Worm (Caenorhabditis elegans): ENCODE data around the gene F01G10.4.

Gene F01G10.4

DNA sequence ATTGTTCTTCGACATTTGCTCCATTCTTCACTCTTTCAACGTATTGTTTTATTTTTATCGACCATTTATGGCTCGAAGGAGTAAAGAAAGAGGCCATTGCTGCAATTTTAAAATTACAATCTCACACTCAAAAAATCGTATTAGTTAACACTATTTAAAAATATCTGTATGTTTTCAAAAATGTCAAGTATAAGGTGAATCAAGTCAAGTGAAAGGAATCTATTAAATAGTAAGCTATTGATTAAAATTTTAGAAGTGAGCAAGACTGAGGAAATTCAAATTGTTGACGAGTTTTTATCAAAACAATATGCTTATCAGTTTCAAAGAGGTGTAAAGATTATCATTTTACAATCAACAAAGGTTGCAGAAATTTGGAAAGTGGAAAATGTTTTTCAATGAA is at the start of gene F01G10.4:
Gene F01G10.4 (minus strand): TSS at position 101 of the 400 bp plus-strand sequence.
- no peak for TF ChIP-seq nhr-84 (tag; optimal IDR thresholded peaks at IDR 0.05)
- TF ChIP-seq nhr-76 (tag; optimal IDR thresholded peaks at IDR 0.05): no peak
- TF ChIP-seq ama-1 (optimal IDR thresholded peaks at IDR 0.05): no peak
- TF ChIP-seq efl-1 (optimal IDR thresholded peaks at IDR 0.05): no peak
- TF ChIP-seq efl-1 (GFP tag; optimal IDR thresholded peaks at IDR 0.05 in 1 of 2): no peak
- TF ChIP-seq pqm-1 (tag; optimal IDR thresholded peaks at IDR 0.05): no peak
- TF ChIP-seq sup-37 (GFP tag; optimal IDR thresholded peaks at IDR 0.05): no peak
- no peak for TF ChIP-seq elt-3 (tag; optimal IDR thresholded peaks at IDR 0.05)
- no peak for TF ChIP-seq isw-1 (GFP tag; IDR thresholded peaks at IDR 0.05)
- TF ChIP-seq vab-15 (tag; optimal IDR thresholded peaks at IDR 0.05): no peak
- no peak for TF ChIP-seq fkh-4 (tag; optimal IDR thresholded peaks at IDR 0.05; ENCODE audit: borderline replicate concordance)
- no peak for TF ChIP-seq rnt-1 (tag; optimal IDR thresholded peaks at IDR 0.05)
- no peak for TF ChIP-seq pax-3 (tag; optimal IDR thresholded peaks at IDR 0.05)
- no peak for TF ChIP-seq hlh-17 (GFP tag; optimal IDR thresholded peaks at IDR 0.05; ENCODE audit: borderline replicate concordance)
- TF ChIP-seq egl-27 (tag; optimal IDR thresholded peaks at IDR 0.05): no peak
- TF ChIP-seq egl-13 (tag; optimal IDR thresholded peaks at IDR 0.05): no peak
- TF ChIP-seq tbx-2 (tag; optimal IDR thresholded peaks at IDR 0.05): no peak
- TF ChIP-seq pag-3 (tag; optimal IDR thresholded peaks at IDR 0.05; ENCODE audit: borderline replicate concordance, insufficient read depth): no peak
- TF ChIP-seq ces-1 (GFP tag; optimal IDR thresholded peaks at IDR 0.05): no peak
- no peak for TF ChIP-seq dpl-1 (GFP tag; optimal IDR thresholded peaks at IDR 0.05)
- TF ChIP-seq hpl-2 (GFP tag; optimal IDR thresholded peaks at IDR 0.05): no peak

DNA sequence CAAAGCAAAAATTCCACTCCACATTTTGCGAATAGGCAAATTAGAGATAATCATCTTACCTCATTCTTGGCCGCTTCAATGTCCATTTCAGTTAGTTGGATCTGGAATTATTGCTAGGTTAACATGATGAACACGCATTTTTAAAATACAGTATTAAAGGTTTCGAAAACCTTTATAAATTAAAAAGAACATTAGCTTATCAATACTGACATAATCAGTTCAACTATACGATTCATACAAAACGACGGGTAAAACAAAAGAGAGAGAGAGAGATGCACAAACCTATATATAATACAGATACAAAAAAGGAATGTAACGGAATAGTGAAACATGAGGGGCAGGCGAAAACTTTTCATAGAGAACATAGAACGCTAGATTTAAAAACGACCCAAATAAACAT is 49.1 kb upstream of the F01G10.4 start, which contains the start of gene thk-1:
Gene thk-1 (minus strand): TSS at position 101 of the 400 bp plus-strand sequence.
- TF ChIP-seq ets-5 (GFP tag; IDR thresholded peaks at IDR 0.05): no peak
- no peak for TF ChIP-seq nhr-12 (tag; optimal IDR thresholded peaks at IDR 0.05)
- no peak for TF ChIP-seq nhr-47 (tag; optimal IDR thresholded peaks at IDR 0.05)
- no peak for TF ChIP-seq sptf-1 (tag; optimal IDR thresholded peaks at IDR 0.05)

DNA sequence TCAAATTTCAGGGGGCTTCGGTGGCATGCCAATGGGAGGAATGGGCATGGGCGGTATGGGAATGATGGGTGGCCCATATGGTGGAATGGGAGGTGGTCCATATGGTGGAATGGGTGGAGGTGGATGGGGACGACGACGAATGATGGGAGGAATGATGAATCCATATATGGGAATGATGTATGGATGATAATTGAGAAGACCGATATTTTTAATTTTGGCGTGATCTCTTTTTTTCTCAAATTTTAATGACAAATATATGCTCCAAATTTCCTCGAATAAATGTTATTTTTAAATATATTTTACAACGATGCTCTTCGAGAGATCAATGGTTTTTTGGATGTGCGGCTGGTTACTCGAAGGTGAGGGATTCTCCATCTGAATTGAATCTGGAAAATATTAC is 45.4 kb upstream of the F01G10.4 start, which contains the start of gene Y43C5A.4:
Gene Y43C5A.4 (plus strand): TSS at position 301 of the 400 bp plus-strand sequence.
- TF ChIP-seq rnt-1 (tag; optimal IDR thresholded peaks at IDR 0.05) (no peak), ama-1 (optimal IDR thresholded peaks at IDR 0.05) (no peak), ets-5 (GFP tag; IDR thresholded peaks at IDR 0.05) (no peak), F16B12.6 (tag; optimal IDR thresholded peaks at IDR 0.05) (no peak), ceh-88 (GFP tag; IDR thresholded peaks at IDR 0.05) (no peak)

- TF ChIP-seq ceh-82 (tag; optimal IDR thresholded peaks at IDR 0.05) (no peak), jun-1 (tag; optimal IDR thresholded peaks at IDR 0.05) (no peak), C16A3.4 (tag; optimal IDR thresholded peaks at IDR 0.05) (no peak), tlp-1 (tag; optimal IDR thresholded peaks at IDR 0.05) (no peak), isw-1 (GFP tag; IDR thresholded peaks at IDR 0.05) (no peak), lin-39 (tag; optimal IDR thresholded peaks at IDR 0.05) (no peak), nhr-71 (tag; optimal IDR thresholded peaks at IDR 0.05) (no peak), fkh-10 (GFP tag; optimal IDR thresholded peaks at IDR 0.05) (no peak), nhr-77 (tag; optimal IDR thresholded peaks at IDR 0.05) (no peak), snu-23 (GFP tag; optimal IDR thresholded peaks at IDR 0.05) (no peak), hpl-2 (GFP tag; optimal IDR thresholded peaks at IDR 0.05) (no peak), efl-1 (optimal IDR thresholded peaks at IDR 0.05) (no peak), efl-1 (GFP tag; optimal IDR thresholded peaks at IDR 0.05 in 1 of 2) (no peak), nhr-90 (tag; optimal IDR thresholded peaks at IDR 0.05; ENCODE audit: poor library complexity) (no peak), unc-98 (GFP tag; IDR thresholded peaks at IDR 0.05) (no peak), unc-130 (tag; optimal IDR thresholded peaks at IDR 0.05) (no peak), hlh-17 (GFP tag; optimal IDR thresholded peaks at IDR 0.05; ENCODE audit: borderline replicate concordance) (no peak), nhr-28 (tag; optimal IDR thresholded peaks at IDR 0.05) (no peak), lsy-2 (tag; optimal IDR thresholded peaks at IDR 0.05) (no peak), nhr-19 (GFP tag; conservative IDR thresholded peaks at IDR 0.05) (no peak)
Measured at ce11 chrIV:10276960-10277359, 44.6 kb upstream of the F01G10.4 start, which contains the start of gene Y43C5A.7. Gene Y43C5A.7, plus strand, starts transcription at chrIV:10277260.
